Worm (Caenorhabditis elegans): Measurements from ENCODE around the gene Y39A1A.22.

Y39A1A.22 gene

DNA sequence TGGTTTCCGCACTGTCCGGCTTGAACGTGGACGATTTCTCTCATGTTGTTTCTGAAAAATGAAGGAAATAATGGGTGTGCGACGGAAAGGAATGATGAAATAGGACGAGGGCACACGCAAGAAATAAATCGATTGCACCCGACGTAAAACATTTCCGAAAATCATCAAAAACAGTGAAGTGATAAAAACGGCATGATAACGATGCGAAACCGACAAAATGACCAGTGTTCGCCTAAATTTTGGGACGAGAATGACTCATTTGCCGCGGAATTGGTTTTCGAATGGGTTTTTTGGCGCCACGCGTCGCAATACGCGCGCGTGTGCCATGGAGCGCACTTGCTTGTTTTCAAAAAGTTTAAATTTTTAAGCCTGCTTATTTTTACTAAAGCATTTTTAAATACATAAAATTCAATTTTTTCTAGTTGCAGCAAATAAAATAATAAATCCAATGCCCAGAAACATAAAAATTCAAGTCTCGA is 35.6 kb upstream of the Y39A1A.22 start, which contains the start of the genes tbb-1 and rib-2 (continued):
- TF ChIP-seq xnd-1 (tag; optimal IDR thresholded peaks at IDR 0.05) (peak; percentile 99), aptf-3 (GFP tag; IDR thresholded peaks at IDR 0.05) (peak; percentile 87; the same call in 1 of the 2 replicates), ztf-6 (GFP tag; IDR thresholded peaks at IDR 0.05) (peak; percentile 68; the same call in 1 of the 2 replicates), attf-3 (GFP tag; conservative IDR thresholded peaks at IDR 0.05) (peak; percentile 59), sea-2 (GFP tag; IDR thresholded peaks at IDR 0.05) (no peak), snpc-3.4 (tag; optimal IDR thresholded peaks at IDR 0.05) (peak; percentile 97), akir-1 (GFP tag; optimal IDR thresholded peaks at IDR 0.05) (no peak), ama-1 (optimal IDR thresholded peaks at IDR 0.05) (no peak), ama-1 (GFP tag; optimal IDR thresholded peaks at IDR 0.05) (no peak), ceh-27 (GFP tag; optimal IDR thresholded peaks at IDR 0.05) (peak; percentile 69), K11D2.4 (GFP tag; IDR thresholded peaks at IDR 0.05) (peak; percentile 72), F52B5.7 (tag; optimal IDR thresholded peaks at IDR 0.05) (peak; percentile 44), him-1 (tag; optimal IDR thresholded peaks at IDR 0.05) (peak; percentile 65), B0035.1 (tag; optimal IDR thresholded peaks at IDR 0.05) (peak; percentile 17), F39B2.1 (GFP tag; IDR thresholded peaks at IDR 0.05) (no peak), lin-35 (GFP tag; optimal IDR thresholded peaks at IDR 0.05) (peak; percentile 15 to 88 (median 87)), ztf-26 (tag; optimal IDR thresholded peaks at IDR 0.05) (peak; percentile 54), cebp-2 (GFP tag; IDR thresholded peaks at IDR 0.05) (no peak), efl-1 (GFP tag; optimal IDR thresholded peaks at IDR 0.05) (peak; percentile 100), mel-28 (tag; optimal IDR thresholded peaks at IDR 0.05; ENCODE audit: borderline replicate concordance) (no peak), unc-62 (GFP tag; optimal IDR thresholded peaks at IDR 0.05) (no peak), rcor-1 (GFP tag; IDR thresholded peaks at IDR 0.05) (peak; percentile 94), sdz-38 (tag; optimal IDR thresholded peaks at IDR 0.05) (no peak), nhr-179 (tag; optimal IDR thresholded peaks at IDR 0.05) (no peak), aptf-2 (GFP tag; conservative IDR thresholded peaks at IDR 0.05) (peak; percentile 84), fkh-3 (tag; optimal IDR thresholded peaks at IDR 0.05) (no peak), Y53G8AR.9 (GFP tag; conservative IDR thresholded peaks at IDR 0.05) (peak; percentile 98), C17E4.6 (GFP tag; IDR thresholded peaks at IDR 0.05) (peak; percentile 95), ceh-79 (tag; optimal IDR thresholded peaks at IDR 0.05) (no peak), F10E7.11 (tag; optimal IDR thresholded peaks at IDR 0.05) (no peak), egrh-3 (GFP tag; IDR thresholded peaks at IDR 0.05) (peak; percentile 46; the same call in 1 of the 2 replicates), ztf-28 (GFP tag; IDR thresholded peaks at IDR 0.05) (peak; percentile 93), lin-26 (GFP tag; IDR thresholded peaks at IDR 0.05) (peak; percentile 77), zfh-2 (GFP tag; conservative IDR thresholded peaks at IDR 0.05) (peak; percentile 44; the same call in 1 of the 2 replicates), madf-10 (tag; optimal IDR thresholded peaks at IDR 0.05) (peak; percentile 78), repo-1 (tag; optimal IDR thresholded peaks at IDR 0.05) (no peak), nhr-80 (tag; optimal IDR thresholded peaks at IDR 0.05) (peak; percentile 99), madf-6 (GFP tag; IDR thresholded peaks at IDR 0.05) (peak; percentile 100), madf-8 (GFP tag; conservative IDR thresholded peaks at IDR 0.05) (peak; percentile 99), rpc-1 (optimal IDR thresholded peaks at IDR 0.05) (no peak), rpc-1 (tag; optimal IDR thresholded peaks at IDR 0.05) (no peak), K12H6.12 (tag; optimal IDR thresholded peaks at IDR 0.05) (peak; percentile 38), bed-2 (GFP tag; IDR thresholded peaks at IDR 0.05) (peak; percentile 76), attf-6 (GFP tag; IDR thresholded peaks at IDR 0.05) (peak; percentile 87), B0336.3 (GFP tag; IDR thresholded peaks at IDR 0.05) (peak; percentile 98), let-526 (GFP tag; IDR thresholded peaks at IDR 0.05) (peak; percentile 89), pha-4 (tag; optimal IDR thresholded peaks at IDR 0.05) (peak; percentile 41), ets-4 (GFP tag; optimal IDR thresholded peaks at IDR 0.05) (peak; percentile 85), F57C9.4 (tag; optimal IDR thresholded peaks at IDR 0.05) (no peak), lsl-1 (GFP tag; optimal IDR thresholded peaks at IDR 0.05) (peak; percentile 92), nhr-27 (tag; optimal IDR thresholded peaks at IDR 0.05) (no peak)
